Worm (Caenorhabditis elegans) whole organism, mixed stage, embryonic: ENCODE results near the gene col-104.

ENCODE experiments used
- M03D4.4 ChIP-seq: sonication (generic microtip); optimal IDR thresholded peaks from 2 replicates; lab custom pipeline; 2017; ENCODE audit warnings: mild to moderate bottlenecking, missing genetic modification characterization, missing compliant biosample characterization
- bed-3 ChIP-seq: fragments of 200-800 bp; sonication (Bioruptor generic); optimal IDR thresholded peaks from 3 replicates; lab custom pipeline; 2018; ENCODE audit warnings: mild to moderate bottlenecking, missing genetic modification characterization, moderate library complexity, missing compliant biosample characterization
- blmp-1 ChIP-seq: fragments of 150-350 bp; optimal IDR thresholded peaks from 2 replicates; lab custom pipeline; 2014; ENCODE audit warnings: missing biosample characterization, missing genetic modification characterization
- ceh-43 ChIP-seq: fragments of 200-800 bp; sonication (Bioruptor generic); optimal IDR thresholded peaks from 2 replicates; lab custom pipeline; 2018; ENCODE audit warnings: mild to moderate bottlenecking, missing genetic modification characterization, moderate library complexity, missing compliant biosample characterization
- ceh-83 ChIP-seq: fragments of 200-800 bp; sonication (Bioruptor generic); optimal IDR thresholded peaks from 2 replicates; lab custom pipeline; 2018; ENCODE audit warnings: mild to moderate bottlenecking, missing genetic modification characterization, missing compliant biosample characterization
- ces-1 ChIP-seq: fragments of 150-350 bp; optimal IDR thresholded peaks from 2 replicates; lab custom pipeline; 2014; ENCODE audit warnings: missing biosample characterization, missing genetic modification reagents, missing genetic modification characterization
- cnd-1 ChIP-seq: fragments of 200-800 bp; sonication (Bioruptor generic); optimal IDR thresholded peaks from 2 replicates; lab custom pipeline; 2018; ENCODE audit warnings: mild to moderate bottlenecking, missing genetic modification characterization, missing compliant biosample characterization
- drap-1 ChIP-seq: fragments of 200-800 bp; sonication (Bioruptor generic); optimal IDR thresholded peaks from 3 replicates; lab custom pipeline; 2018; ENCODE audit warnings: mild to moderate bottlenecking, missing genetic modification characterization, missing compliant biosample characterization
- elt-3 ChIP-seq: fragments of 150-350 bp; optimal IDR thresholded peaks from 2 replicates; lab custom pipeline; 2014; ENCODE audit warnings: missing biosample characterization, missing genetic modification characterization
- flh-1 ChIP-seq: fragments of 200-800 bp; sonication (Bioruptor generic); optimal IDR thresholded peaks from 2 replicates; lab custom pipeline; 2018; ENCODE audit warnings: mild to moderate bottlenecking, missing genetic modification characterization, moderate library complexity, missing compliant biosample characterization
- ham-2 ChIP-seq: fragments of 200-800 bp; sonication (Bioruptor generic); optimal IDR thresholded peaks from 2 replicates; lab custom pipeline; 2018; ENCODE audit warnings: mild to moderate bottlenecking, missing genetic modification characterization, missing compliant biosample characterization
- hlh-1 ChIP-seq: fragments of 150-350 bp; optimal IDR thresholded peaks from 2 replicates; lab custom pipeline; 2014; ENCODE audit warnings: missing biosample characterization, missing genetic modification reagents, missing genetic modification characterization
- lin-13 ChIP-seq: fragments of 150-350 bp; optimal IDR thresholded peaks from 2 replicates; lab custom pipeline; 2014; ENCODE audit warnings: missing biosample characterization, missing genetic modification characterization
- lin-32 ChIP-seq: fragments of 200-800 bp; sonication (Bioruptor generic); optimal IDR thresholded peaks from 2 replicates; lab custom pipeline; 2018; ENCODE audit warnings: mild to moderate bottlenecking, missing genetic modification characterization, missing compliant biosample characterization
- lsy-2 ChIP-seq: fragments of 150-350 bp; optimal IDR thresholded peaks from 2 replicates; lab custom pipeline; 2014; ENCODE audit warnings: missing biosample characterization, missing genetic modification characterization
- mab-5 ChIP-seq: fragments of 150-350 bp; optimal IDR thresholded peaks from 2 replicates; lab custom pipeline; 2014; ENCODE audit warnings: missing biosample characterization, missing genetic modification characterization
- mep-1 ChIP-seq: fragments of 150-350 bp; optimal IDR thresholded peaks from 2 replicates; lab custom pipeline; 2017; ENCODE audit warnings: missing biosample characterization, missing genetic modification reagents, missing genetic modification characterization, inconsistent platforms
- mls-2 ChIP-seq: sonication (generic microtip); optimal IDR thresholded peaks from 2 replicates; lab custom pipeline; 2016; ENCODE audit warnings: mild to moderate bottlenecking, missing genetic modification characterization, moderate library complexity, missing compliant biosample characterization
- nhr-12 ChIP-seq: fragments of 150-350 bp; optimal IDR thresholded peaks from 2 replicates; lab custom pipeline; 2014; ENCODE audit warnings: missing biosample characterization, missing genetic modification characterization
- nhr-2 ChIP-seq: fragments of 150-350 bp; optimal IDR thresholded peaks from 2 replicates; lab custom pipeline; 2014; ENCODE audit warnings: missing biosample characterization, missing genetic modification characterization
- nhr-237 ChIP-seq: fragments of 150-350 bp; optimal IDR thresholded peaks from 2 replicates; lab custom pipeline; 2014; ENCODE audit warnings: missing biosample characterization, missing genetic modification characterization
- nhr-28 ChIP-seq: fragments of 150-350 bp; optimal IDR thresholded peaks from 2 replicates; lab custom pipeline; 2014; ENCODE audit warnings: missing biosample characterization, missing genetic modification characterization
- nhr-76 ChIP-seq: sonication (generic microtip); optimal IDR thresholded peaks from 2 replicates; lab custom pipeline; 2017; ENCODE audit warnings: missing biosample characterization, missing genetic modification characterization
- sem-2 ChIP-seq: fragments of 200-800 bp; sonication (Bioruptor generic); optimal IDR thresholded peaks from 2 replicates; lab custom pipeline; 2018; ENCODE audit warnings: mild to moderate bottlenecking, missing genetic modification characterization, missing compliant biosample characterization
- snpc-4 ChIP-seq: fragments of 150-350 bp; optimal IDR thresholded peaks from 2 replicates; lab custom pipeline; 2014; ENCODE audit warnings: missing biosample characterization, missing genetic modification characterization
- sptf-1 ChIP-seq: sonication (generic microtip); optimal IDR thresholded peaks from 2 replicates; lab custom pipeline; 2017; ENCODE audit warnings: mild to moderate bottlenecking, missing genetic modification characterization, moderate library complexity, missing compliant biosample characterization
- tbx-8 ChIP-seq: fragments of 200-800 bp; sonication (Bioruptor generic); optimal IDR thresholded peaks from 2 replicates; lab custom pipeline; 2018; ENCODE audit warnings: mild to moderate bottlenecking, missing genetic modification characterization, moderate library complexity, missing compliant biosample characterization
- unc-39 ChIP-seq: fragments of 150-350 bp; optimal IDR thresholded peaks from 2 replicates; lab custom pipeline; 2014; ENCODE audit warnings: missing biosample characterization, missing genetic modification characterization
- unc-62 ChIP-seq: fragments of 150-350 bp; optimal IDR thresholded peaks from 2 replicates; lab custom pipeline; 2014; ENCODE audit warnings: missing biosample characterization, missing genetic modification reagents, missing genetic modification characterization
- zip-8 ChIP-seq: fragments of 150-350 bp; optimal IDR thresholded peaks from 2 replicates; lab custom pipeline; 2014; ENCODE audit warnings: missing biosample characterization, missing genetic modification characterization
- ztf-11 ChIP-seq: fragments of 150-350 bp; optimal IDR thresholded peaks from 2 replicates; lab custom pipeline; 2014; ENCODE audit warnings: missing biosample characterization, missing genetic modification characterization

Gene col-104

DNA sequence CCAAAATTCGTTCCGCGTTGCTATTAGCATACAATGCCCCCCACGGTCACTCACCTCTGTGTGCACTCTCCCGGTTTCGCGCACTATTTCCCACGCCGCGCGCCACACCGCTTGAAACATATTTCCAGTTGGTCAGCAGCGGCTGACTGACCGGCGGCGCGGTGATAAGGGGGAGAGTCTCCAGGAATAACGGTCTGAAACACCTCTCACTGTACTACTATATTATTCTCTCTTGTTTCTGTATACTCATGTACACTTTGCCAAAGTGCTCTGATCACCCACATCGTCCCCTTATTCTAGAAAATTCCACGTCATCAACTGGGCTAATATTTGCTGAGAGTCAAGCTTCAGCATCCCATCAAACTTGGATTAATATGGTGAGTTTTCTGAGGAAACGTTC is 30.8 kb upstream of the col-104 start, which contains the start of gene nhr-41:
TSS of gene nhr-41 (plus strand) at position 301 of the 400 bp plus-strand sequence.
- TF ChIP-seq sptf-1 (peak; percentile 8), lin-13 (tag; lab: Kevin White, UChicago) (no peak)

DNA sequence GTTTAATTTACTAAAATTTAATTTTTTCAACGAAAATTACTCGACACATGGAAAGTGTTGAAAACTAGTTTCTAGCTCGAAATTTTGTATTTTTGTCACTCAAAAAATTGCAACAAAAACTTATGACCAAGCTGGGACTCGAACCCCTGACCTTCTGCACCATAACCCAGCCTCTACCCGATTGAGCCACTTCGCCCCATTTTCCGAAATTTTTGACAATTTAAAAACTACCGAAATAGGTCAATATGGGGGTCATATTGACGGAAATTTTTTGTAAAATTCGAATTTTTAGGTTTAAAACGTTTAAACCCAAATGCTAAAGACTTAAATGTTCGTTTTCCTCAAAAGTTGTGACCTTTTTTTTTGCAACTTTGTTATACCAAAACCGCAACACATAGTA is 30.4 kb upstream of the col-104 start:
- TF ChIP-seq mep-1 (tag; lab: Kevin White, UChicago) (no peak), ceh-83 (GFP tag; lab: Kevin White, UChicago) (no peak), nhr-28 (tag; lab: Kevin White, UChicago) (no peak), nhr-237 (tag; lab: Kevin White, UChicago) (no peak), nhr-12 (no peak), ham-2 (GFP tag; lab: Kevin White, UChicago) (no peak), sptf-1 (no peak), flh-1 (GFP tag; lab: Kevin White, UChicago) (no peak), nhr-76 (tag; lab: Kevin White, UChicago) (no peak), blmp-1 (tag; lab: Kevin White, UChicago) (no peak), sem-2 (no peak)
- TF ChIP-seq, all 35 proteins: peak for 0

DNA sequence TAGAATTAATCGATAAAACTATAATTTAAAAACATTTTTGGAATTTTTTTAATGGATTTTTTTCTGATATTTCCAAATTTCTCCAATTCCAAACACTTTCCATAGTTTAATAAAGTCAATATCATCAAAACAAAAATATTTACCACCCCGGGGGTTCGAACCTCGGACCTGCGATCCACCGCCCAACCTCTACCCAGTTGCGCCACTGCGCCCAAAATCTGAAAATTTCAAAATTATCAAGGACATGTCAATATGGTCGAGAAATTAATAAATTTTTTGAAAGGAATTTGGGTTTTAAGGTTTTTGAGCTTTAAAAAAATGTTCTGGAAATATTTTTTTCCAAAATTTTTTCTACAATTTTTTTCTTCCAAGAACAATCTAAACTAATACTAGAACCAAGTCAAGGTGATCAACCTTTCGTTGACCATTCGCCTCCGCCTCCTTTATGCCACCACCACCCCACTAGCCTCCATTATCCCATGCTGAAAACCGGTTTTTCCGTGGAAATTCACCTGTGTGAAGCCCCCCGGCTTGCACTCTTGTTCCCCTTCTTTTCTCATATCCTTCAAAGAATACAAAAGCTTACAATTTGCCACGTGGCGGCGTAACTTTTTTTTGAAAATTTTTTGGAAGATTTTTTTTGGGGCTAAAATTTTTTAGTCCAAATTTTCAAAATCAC is 26.6 kb upstream of the col-104 start:
- no peak for TF ChIP-seq unc-39
- no peak for TF ChIP-seq tbx-8
- no peak for TF ChIP-seq sptf-1
- no peak for TF ChIP-seq unc-62
- no peak for TF ChIP-seq nhr-237 (tag; lab: Kevin White, UChicago)
- no peak for TF ChIP-seq mab-5
- TF ChIP-seq ceh-83 (GFP tag; lab: Kevin White, UChicago) = no peak
- no peak for TF ChIP-seq ham-2 (GFP tag; lab: Kevin White, UChicago)
- no peak for TF ChIP-seq nhr-12
- TF ChIP-seq ceh-43 (GFP tag; lab: Kevin White, UChicago) = no peak
- TF ChIP-seq lin-13 (tag; lab: Kevin White, UChicago) = no peak
- TF ChIP-seq cnd-1 (tag; lab: Kevin White, UChicago) = no peak
- TF ChIP-seq sem-2 = no peak
- TF ChIP-seq ces-1 (GFP tag; lab: Kevin White, UChicago) = no peak
- no peak for TF ChIP-seq nhr-2 (tag; lab: Kevin White, UChicago)
- TF ChIP-seq drap-1 (GFP tag; lab: Kevin White, UChicago) = no peak
- TF ChIP-seq nhr-76 (tag; lab: Kevin White, UChicago) = no peak
- TF ChIP-seq elt-3 (tag; lab: Kevin White, UChicago) = no peak
- no peak for TF ChIP-seq hlh-1 (tag; lab: Kevin White, UChicago)
- no peak for TF ChIP-seq ztf-11
- TF ChIP-seq, all 35 proteins: peak for 0

DNA sequence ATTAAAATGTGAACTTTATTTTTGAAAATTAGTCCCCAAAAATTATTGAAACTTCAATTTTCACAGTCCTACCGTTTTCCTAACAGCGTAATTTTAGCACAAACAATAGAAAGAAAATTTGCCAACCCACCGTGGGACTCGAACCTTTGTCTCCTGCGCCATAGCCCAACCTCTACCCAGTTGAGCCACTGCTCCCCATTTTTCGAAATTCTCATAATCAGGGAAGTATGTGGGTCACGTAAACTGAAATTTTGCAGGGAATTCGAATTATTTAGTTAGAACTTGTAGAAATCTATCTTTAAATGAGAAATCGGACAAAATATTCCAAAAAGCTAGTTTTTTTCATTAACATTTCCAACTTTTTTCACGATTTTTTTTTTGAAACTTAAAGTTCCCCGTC is 25.2 kb upstream of the col-104 start:
- TF ChIP-seq zip-8 (tag; lab: Kevin White, UChicago) (no peak), sptf-1 (no peak), nhr-28 (tag; lab: Kevin White, UChicago) (no peak), ham-2 (GFP tag; lab: Kevin White, UChicago) (no peak), M03D4.4 (tag; lab: Kevin White, UChicago) (no peak), bed-3 (GFP tag; lab: Kevin White, UChicago) (no peak), snpc-4 (tag; lab: Kevin White, UChicago) (no peak), lsy-2 (tag; lab: Kevin White, UChicago) (no peak), ztf-11 (no peak), flh-1 (GFP tag; lab: Kevin White, UChicago) (no peak), tbx-8 (no peak), ceh-43 (GFP tag; lab: Kevin White, UChicago) (no peak)

DNA sequence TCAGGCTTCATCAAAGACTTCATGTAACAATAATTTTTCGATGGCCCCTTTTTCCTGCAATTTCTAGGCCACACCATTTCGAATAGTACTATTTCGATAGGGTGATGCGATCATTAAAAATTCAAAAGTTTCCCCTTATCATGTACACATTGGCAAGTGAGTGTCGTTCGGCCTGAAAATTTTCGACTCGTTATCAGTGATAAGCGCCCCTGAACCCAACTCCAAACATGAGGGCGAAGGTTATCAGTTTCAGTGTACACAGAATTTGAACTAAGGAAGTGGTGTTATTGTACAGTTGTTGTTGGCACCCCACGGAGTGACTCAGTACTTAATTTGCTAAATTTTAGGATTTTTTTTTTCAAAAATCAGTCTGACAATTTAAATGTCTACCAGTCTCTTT is 23.8 kb upstream of the col-104 start:
- TF ChIP-seq nhr-28 (tag; lab: Kevin White, UChicago) (no peak), nhr-237 (tag; lab: Kevin White, UChicago) (no peak)
- TF ChIP-seq, all 35 proteins: peak for 0

DNA sequence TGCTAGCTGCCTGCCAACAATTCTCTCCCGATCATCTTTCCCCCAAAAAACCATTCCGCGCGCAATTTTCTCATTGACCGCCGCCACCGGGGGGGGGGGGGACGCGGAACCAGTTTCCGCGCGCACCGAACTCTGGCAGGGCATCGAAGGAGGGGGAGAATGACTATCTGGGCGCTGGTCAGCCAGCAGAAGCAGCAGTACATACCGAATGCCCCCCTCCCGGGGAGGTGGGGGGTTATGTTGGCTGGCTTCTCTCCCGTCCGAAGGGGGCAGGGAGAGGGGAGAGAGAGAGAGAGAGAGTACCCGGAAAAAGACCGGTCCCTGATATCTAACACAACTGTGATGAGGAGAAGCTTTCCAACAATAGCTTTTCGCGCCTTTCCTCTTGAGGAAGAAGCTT is 22.6 kb upstream of the col-104 start:
- TF ChIP-seq drap-1 (GFP tag; lab: Kevin White, UChicago) (peak; percentile 28), cnd-1 (tag; lab: Kevin White, UChicago) (peak; percentile 42), ham-2 (GFP tag; lab: Kevin White, UChicago) (peak; percentile 46), ceh-43 (GFP tag; lab: Kevin White, UChicago) (no peak), lin-32 (GFP tag; lab: Kevin White, UChicago) (no peak), hlh-1 (tag; lab: Kevin White, UChicago) (no peak), sptf-1 (peak; percentile 65), bed-3 (GFP tag; lab: Kevin White, UChicago) (peak; percentile 36), mls-2 (tag; lab: Kevin White, UChicago) (peak; percentile 63), M03D4.4 (tag; lab: Kevin White, UChicago) (peak; percentile 55)
